Fruit fly (Drosophila melanogaster): ENCODE results near the gene CG9135.

Gene CG9135

dm6 chr2L:6062382-6063082 lies 11.9 kb downstream of the CG9135 start, which contains the start of the genes ND-51 and CG13994 (continued):
- TF ChIP-seq dpn (GFP tag; optimal IDR thresholded peaks at IDR 0.05) (peak; percentile 84 to 87), Xbp1 (GFP tag; optimal IDR thresholded peaks at IDR 0.05) (peak; percentile 91), CG30020 (tag; optimal IDR thresholded peaks at IDR 0.05) (peak; percentile 97), E2f1 (GFP tag; IDR thresholded peaks at IDR 0.05) (peak; percentile 75), tio (GFP tag; optimal IDR thresholded peaks at IDR 0.05) (no peak), CG16779 (GFP tag; IDR thresholded peaks at IDR 0.05) (peak; percentile 21; the same call in 1 of the 2 replicates), Atf6 (GFP tag; IDR thresholded peaks at IDR 0.05) (peak; percentile 76), phol (tag; optimal IDR thresholded peaks at IDR 0.05) (peak; percentile 95), CG9932 (GFP tag; IDR thresholded peaks at IDR 0.05) (peak; percentile 89), CG18599 (GFP tag; optimal IDR thresholded peaks at IDR 0.05) (peak; percentile 86), CG11247 (GFP tag; IDR thresholded peaks at IDR 0.05) (peak; percentile 66), Tbp (GFP tag; optimal IDR thresholded peaks at IDR 0.05) (no peak), klu (GFP tag; IDR thresholded peaks at IDR 0.05) (peak; percentile 71), H15 (GFP tag; IDR thresholded peaks at IDR 0.05) (peak; percentile 84; the same call in 2 of the 3 replicates), dysf (GFP tag; IDR thresholded peaks at IDR 0.05) (peak; percentile 84), CG12744 (GFP tag; optimal IDR thresholded peaks at IDR 0.05) (peak; percentile 76), cad (GFP tag; optimal IDR thresholded peaks at IDR 0.05) (no peak), inv (GFP tag; IDR thresholded peaks at IDR 0.05; ENCODE audit: partially characterized antibody) (no peak), Sox100B (GFP tag; optimal IDR thresholded peaks at IDR 0.05) (no peak), Hr78 (GFP tag; optimal IDR thresholded peaks at IDR 0.05) (peak in 1 of 2 experiments; percentile 38), HLHmδ (GFP tag; optimal IDR thresholded peaks at IDR 0.05) (no peak), NfI (GFP tag; optimal IDR thresholded peaks at IDR 0.05) (peak; percentile 87), fd96Cb (tag; optimal IDR thresholded peaks at IDR 0.05) (peak; percentile 79), CG8089 (GFP tag; optimal IDR thresholded peaks at IDR 0.05) (peak; percentile 73), nerfin-2 (GFP tag; IDR thresholded peaks at IDR 0.05; ENCODE audit: partially characterized antibody) (no peak), nerfin-1 (tag; optimal IDR thresholded peaks at IDR 0.05) (peak; percentile 71), zen (tag; optimal IDR thresholded peaks at IDR 0.05) (peak; percentile 88), CG6813 (GFP tag; optimal IDR thresholded peaks at IDR 0.05) (peak; percentile 47), Ssrp (tag; optimal IDR thresholded peaks at IDR 0.05) (peak; percentile 82), fu2 (GFP tag; optimal IDR thresholded peaks at IDR 0.05) (peak; percentile 83), CG14441 (GFP tag; IDR thresholded peaks at IDR 0.05) (peak; percentile 83), pho (GFP tag; optimal IDR thresholded peaks at IDR 0.05) (peak; percentile 88), CG12659 (GFP tag; optimal IDR thresholded peaks at IDR 0.05) (peak; percentile 93), CG7786 (GFP tag; optimal IDR thresholded peaks at IDR 0.05) (peak; percentile 73), pnt (GFP tag; optimal IDR thresholded peaks at IDR 0.05) (peak; percentile 87), Ptx1 (GFP tag; IDR thresholded peaks at IDR 0.05) (peak; percentile 88), her (GFP tag; optimal IDR thresholded peaks at IDR 0.05) (peak; percentile 75), Dbx (GFP tag; IDR thresholded peaks at IDR 0.05) (peak; percentile 87), CG8388 (GFP tag; optimal IDR thresholded peaks at IDR 0.05) (peak; percentile 80), CG9797 (GFP tag; optimal IDR thresholded peaks at IDR 0.05) (peak; percentile 83), exex (tag; optimal IDR thresholded peaks at IDR 0.05) (peak; percentile 73), HLH4C (GFP tag; IDR thresholded peaks at IDR 0.05; ENCODE audit: partially characterized antibody) (no peak), h (optimal IDR thresholded peaks at IDR 0.05) (no peak), PHDP (tag; optimal IDR thresholded peaks at IDR 0.05) (peak; percentile 73), Dip2 (GFP tag; IDR thresholded peaks at IDR 0.05) (no peak), vvl (GFP tag; IDR thresholded peaks at IDR 0.05) (peak; percentile 89), CG9727 (GFP tag; optimal IDR thresholded peaks at IDR 0.05) (peak; percentile 83), Meics (GFP tag; optimal IDR thresholded peaks at IDR 0.05) (peak; percentile 79), pita (GFP tag; optimal IDR thresholded peaks at IDR 0.05) (no peak), CG31224 (GFP tag; IDR thresholded peaks at IDR 0.05) (peak; percentile 57)
